Worm (Caenorhabditis elegans): Measurements from ENCODE around the gene ZK666.12.

DNA sequence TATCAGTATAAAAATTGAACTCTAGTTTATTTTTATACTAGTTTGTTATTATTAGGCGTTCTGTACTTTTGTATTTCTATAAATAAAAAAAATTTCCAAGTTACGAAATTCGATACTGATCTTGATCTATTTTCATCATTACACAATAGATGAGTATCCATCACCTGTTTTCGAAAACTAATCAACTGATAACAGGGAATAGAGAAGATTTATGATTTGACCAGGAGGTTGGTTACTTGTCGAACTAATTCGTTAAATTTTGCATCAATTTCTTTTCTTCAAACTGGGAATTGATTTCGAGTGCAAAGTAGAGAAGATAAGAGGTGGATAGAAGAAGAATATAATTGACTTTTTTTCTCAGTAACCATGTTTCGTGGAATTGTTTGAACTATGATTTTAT lies 19.4 kb downstream of the ZK666.12 start:
- TF ChIP-seq lir-3 (tag; optimal IDR thresholded peaks at IDR 0.05; ENCODE audit: poor library complexity): no peak
- TF ChIP-seq nhr-85 (tag): peak; percentile 78
- TF ChIP-seq lin-13 (GFP tag; optimal IDR thresholded peaks at IDR 0.05): no peak
- no peak for TF ChIP-seq lin-15B (tag; optimal IDR thresholded peaks at IDR 0.05)
- peak in 5 of 6 experiments; percentile 16 to 91 (median 89) for TF ChIP-seq elt-3 (tag; optimal IDR thresholded peaks at IDR 0.05)
- TF ChIP-seq fkh-10 (GFP tag; optimal IDR thresholded peaks at IDR 0.05): no peak
- no peak for TF ChIP-seq xbp-1 (tag; optimal IDR thresholded peaks at IDR 0.05)
- TF ChIP-seq C04F5.9 (tag; optimal IDR thresholded peaks at IDR 0.05): no peak

Measured in whole organism, L1 larva.